Worm (Caenorhabditis elegans): ENCODE measurements around the gene C06G4.4.

C06G4.4 gene

DNA sequence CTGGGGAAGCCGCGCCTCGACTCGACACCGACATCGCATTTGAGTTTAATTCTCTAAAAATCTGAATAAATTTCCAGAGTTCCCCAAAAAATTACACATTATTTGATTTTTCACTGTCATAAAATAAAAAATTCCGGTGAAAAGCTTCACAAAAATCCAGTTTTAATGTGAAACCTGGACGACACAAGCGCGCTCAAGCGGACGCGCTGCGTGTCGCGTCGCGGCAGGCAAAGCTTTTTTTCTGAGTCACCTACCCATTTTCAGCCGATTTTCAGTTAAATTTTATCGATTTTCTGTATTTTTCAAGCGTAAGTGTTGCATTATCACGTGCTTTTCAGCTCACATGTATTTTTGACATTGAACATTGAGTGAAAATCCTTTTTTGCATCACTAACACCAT lies 32.2 kb upstream of the C06G4.4 start, which contains the start of gene cit-1.1:
cit-1.1 (minus strand) TSS at position 53 of the 400 bp plus-strand sequence.
- TF ChIP-seq efl-1 (optimal IDR thresholded peaks at IDR 0.05) (peak; percentile 37 to 52), efl-1 (GFP tag; optimal IDR thresholded peaks at IDR 0.05 in 1 of 2) (peak in 1 of 2 experiments; percentile 44), lin-15B (tag; optimal IDR thresholded peaks at IDR 0.05) (peak; percentile 38), blmp-1 (tag; optimal IDR thresholded peaks at IDR 0.05) (no peak), nhr-76 (tag; optimal IDR thresholded peaks at IDR 0.05) (no peak), pax-3 (tag; optimal IDR thresholded peaks at IDR 0.05) (no peak), hlh-4 (tag; optimal IDR thresholded peaks at IDR 0.05) (no peak), nhr-85 (tag) (peak; percentile 32), C16A3.4 (tag; optimal IDR thresholded peaks at IDR 0.05) (peak; percentile 37), nhr-28 (tag; optimal IDR thresholded peaks at IDR 0.05) (no peak), lin-35 (GFP tag; optimal IDR thresholded peaks at IDR 0.05) (peak; percentile 32 to 37), ceh-82 (tag; optimal IDR thresholded peaks at IDR 0.05) (peak in 2 of 3 experiments; percentile 7 to 18), skn-1 (tag; optimal IDR thresholded peaks at IDR 0.05) (peak; percentile 32), lsy-2 (tag; optimal IDR thresholded peaks at IDR 0.05) (peak; percentile 38 to 66), swsn-7 (tag; optimal IDR thresholded peaks at IDR 0.05) (no peak), dpl-1 (GFP tag; optimal IDR thresholded peaks at IDR 0.05) (peak in 2 of 3 experiments; percentile 33 to 49)

DNA sequence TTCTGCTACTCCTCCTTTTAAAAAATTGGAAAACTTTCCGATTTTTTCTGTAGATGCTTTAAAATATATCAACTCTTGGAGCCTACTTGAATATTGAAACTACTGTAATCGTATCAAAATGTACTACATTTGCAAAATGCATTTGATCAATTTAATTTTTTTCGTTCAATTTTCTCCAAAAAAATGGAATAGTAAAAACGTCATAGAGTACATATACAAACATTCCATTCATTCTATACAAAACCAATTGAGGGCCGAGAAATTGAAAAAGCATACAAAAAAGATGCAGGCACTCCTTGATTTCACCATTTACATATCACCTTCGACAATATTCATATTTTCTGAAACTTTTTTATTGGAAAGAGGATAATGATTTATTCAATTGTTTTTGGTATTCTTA lies 26.5 kb upstream of the C06G4.4 start, which contains the start of gene C06G4.6:
C06G4.6 (plus strand) TSS at position 301 of the 400 bp plus-strand sequence.
- TF ChIP-seq efl-3 (GFP tag; optimal IDR thresholded peaks at IDR 0.05), result no peak
- no peak for TF ChIP-seq hpl-2 (GFP tag; optimal IDR thresholded peaks at IDR 0.05)
- TF ChIP-seq unc-30 (tag; optimal IDR thresholded peaks at IDR 0.05), result no peak
- no peak for TF ChIP-seq pax-3 (tag; optimal IDR thresholded peaks at IDR 0.05)
- no peak for TF ChIP-seq ces-1 (GFP tag; optimal IDR thresholded peaks at IDR 0.05)
- no peak for TF ChIP-seq rnt-1 (tag; optimal IDR thresholded peaks at IDR 0.05)
- no peak for TF ChIP-seq grh-1 (GFP tag; IDR thresholded peaks at IDR 0.05)
- TF ChIP-seq ceh-8 (GFP tag; optimal IDR thresholded peaks at IDR 0.05), result no peak
- no peak for TF ChIP-seq lsy-2 (tag; optimal IDR thresholded peaks at IDR 0.05)
- no peak for TF ChIP-seq fos-1 (tag; optimal IDR thresholded peaks at IDR 0.05)
- no peak for TF ChIP-seq pqm-1 (tag; optimal IDR thresholded peaks at IDR 0.05)

DNA sequence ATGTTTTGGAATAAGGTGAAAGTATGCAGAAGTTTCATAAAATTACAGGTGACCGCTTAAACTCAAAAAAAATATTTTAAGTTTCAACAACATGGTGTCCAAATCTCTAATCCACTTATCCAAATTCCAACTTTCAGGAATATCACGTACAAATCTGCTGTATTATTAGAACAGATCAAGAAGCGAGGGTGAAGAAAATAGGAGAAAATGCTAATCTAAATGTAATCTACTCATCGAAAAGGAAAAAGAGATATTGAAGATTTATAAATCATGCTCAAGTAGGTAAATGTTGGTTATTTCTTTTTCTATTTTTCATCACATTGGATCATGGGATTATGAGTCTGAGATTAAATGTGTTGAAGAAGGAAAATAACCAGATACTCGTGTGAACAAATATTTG lies 23.9 kb upstream of the C06G4.4 start:
- TF ChIP-seq pqm-1 (tag; optimal IDR thresholded peaks at IDR 0.05) (no peak), dsc-1 (tag; optimal IDR thresholded peaks at IDR 0.05) (peak; percentile 97), efl-1 (optimal IDR thresholded peaks at IDR 0.05) (no peak), efl-1 (GFP tag; optimal IDR thresholded peaks at IDR 0.05 in 1 of 2) (no peak)

DNA sequence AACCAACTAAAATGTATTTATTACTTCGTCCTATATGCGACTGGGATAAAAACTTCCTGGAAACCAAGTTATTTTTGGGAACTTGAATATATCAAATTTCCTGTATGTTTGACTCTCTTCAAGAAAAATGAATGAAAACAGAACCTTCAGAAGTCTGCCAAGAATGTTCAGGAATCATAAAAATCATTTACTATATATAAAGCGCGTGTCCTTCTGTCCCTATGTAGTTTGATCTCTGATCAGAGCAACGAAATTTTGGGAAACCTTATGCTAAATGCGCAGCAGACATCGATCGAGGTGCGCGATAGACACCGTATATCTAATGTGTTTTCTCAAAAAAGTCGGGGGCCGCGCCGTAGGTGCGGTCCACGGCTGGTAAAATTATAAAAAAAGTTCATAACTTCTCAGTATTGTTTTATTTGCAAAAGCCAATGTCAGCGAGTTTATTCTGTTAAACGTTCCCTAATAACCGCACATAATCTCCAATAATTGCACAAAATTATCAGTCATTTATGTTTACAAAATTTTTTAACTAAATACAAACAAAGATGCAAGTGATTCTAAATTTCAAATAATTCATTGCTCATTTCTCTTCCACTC lies 19.9 kb upstream of the C06G4.4 start:
- TF ChIP-seq pax-3 (tag; optimal IDR thresholded peaks at IDR 0.05), result no peak
- TF ChIP-seq fos-1 (tag; optimal IDR thresholded peaks at IDR 0.05), result no peak
- TF ChIP-seq nhr-47 (tag; optimal IDR thresholded peaks at IDR 0.05), result no peak
- TF ChIP-seq nhr-77 (tag; optimal IDR thresholded peaks at IDR 0.05), result no peak
- TF ChIP-seq sup-37 (GFP tag; optimal IDR thresholded peaks at IDR 0.05), result no peak
- no peak for TF ChIP-seq F16B12.6 (tag; optimal IDR thresholded peaks at IDR 0.05)
- TF ChIP-seq jun-1 (tag; optimal IDR thresholded peaks at IDR 0.05), result no peak
- no peak for TF ChIP-seq unc-86 (tag; optimal IDR thresholded peaks at IDR 0.05)
- TF ChIP-seq lin-13 (GFP tag; optimal IDR thresholded peaks at IDR 0.05), result no peak
- TF ChIP-seq mep-1 (tag; optimal IDR thresholded peaks at IDR 0.05), result no peak
- TF ChIP-seq sox-4 (tag; optimal IDR thresholded peaks at IDR 0.05), result no peak
- TF ChIP-seq aly-2 (tag; optimal IDR thresholded peaks at IDR 0.05), result no peak
- TF ChIP-seq fkh-10 (GFP tag; optimal IDR thresholded peaks at IDR 0.05), result no peak
- TF ChIP-seq tbx-2 (tag; optimal IDR thresholded peaks at IDR 0.05), result no peak
- no peak for TF ChIP-seq isw-1 (GFP tag; IDR thresholded peaks at IDR 0.05)
- no peak for TF ChIP-seq elt-2 (tag; optimal IDR thresholded peaks at IDR 0.05)
- TF ChIP-seq blmp-1 (tag; optimal IDR thresholded peaks at IDR 0.05), result no peak
- no peak for TF ChIP-seq nhr-84 (tag; optimal IDR thresholded peaks at IDR 0.05)
- no peak for TF ChIP-seq unc-30 (tag; optimal IDR thresholded peaks at IDR 0.05)

Measured in whole organism, L1 larva.